Worm (Caenorhabditis elegans) whole organism, L4 larva: Measurements from ENCODE around the gene Y54F10BM.3.
"Not testable (repeated sequence)": the region's sequence is repeated elsewhere in the genome, so short reads cannot be mapped to it uniquely, and the experiment has no call there.

Experiments
- ama-1 ChIP-seq: fragments of 150-350 bp; optimal IDR thresholded peaks from 2 replicates; lab custom pipeline; 2014; ENCODE audit warnings: inconsistent platforms, mixed read lengths
- dpl-1 ChIP-seq: fragments of 150-350 bp; optimal IDR thresholded peaks from 2 replicates; lab custom pipeline; 2014; ENCODE audit warnings: missing biosample characterization, missing genetic modification reagents, missing genetic modification characterization
- egl-27 ChIP-seq: sonication (generic microtip); optimal IDR thresholded peaks from 3 replicates; lab custom pipeline; 2017; ENCODE audit warnings: missing biosample characterization, missing genetic modification reagents, missing genetic modification characterization
- fos-1 ChIP-seq: fragments of 150-350 bp; optimal IDR thresholded peaks from 2 replicates; lab custom pipeline; 2014; ENCODE audit warnings: missing biosample characterization, missing genetic modification characterization
- lin-29 ChIP-seq: fragments of 200-800 bp; sonication (Bioruptor generic); IDR thresholded peaks from 2 replicates; pipeline ENCODE4 v1.3.6; 2022; ENCODE audit warnings: missing genetic modification reagents, missing genetic modification characterization, missing compliant biosample characterization
- nhr-237 ChIP-seq: sonication (generic microtip); optimal IDR thresholded peaks from 2 replicates; lab custom pipeline; 2017; ENCODE audit warnings: missing biosample characterization, missing genetic modification characterization
- nhr-25 ChIP-seq: sonication (generic microtip); optimal IDR thresholded peaks from 2 replicates; lab custom pipeline; 2017; ENCODE audit warnings: missing genetic modification characterization, mild to moderate bottlenecking, missing compliant biosample characterization, antibody characterized with exemption, moderate library complexity, borderline replicate concordance; ENCODE audit not compliant: insufficient read depth
- pqm-1 ChIP-seq: sonication (generic microtip); optimal IDR thresholded peaks from 2 replicates; lab custom pipeline; 2017; ENCODE audit warnings: missing biosample characterization, missing genetic modification characterization
- unc-39 ChIP-seq: sonication (generic microtip); optimal IDR thresholded peaks from 2 replicates; lab custom pipeline; 2017; ENCODE audit warnings: missing biosample characterization, missing genetic modification characterization
- zag-1 ChIP-seq: fragments of 150-350 bp; optimal IDR thresholded peaks from 2 replicates; lab custom pipeline; 2014; ENCODE audit warnings: missing biosample characterization, missing genetic modification characterization

DNA sequence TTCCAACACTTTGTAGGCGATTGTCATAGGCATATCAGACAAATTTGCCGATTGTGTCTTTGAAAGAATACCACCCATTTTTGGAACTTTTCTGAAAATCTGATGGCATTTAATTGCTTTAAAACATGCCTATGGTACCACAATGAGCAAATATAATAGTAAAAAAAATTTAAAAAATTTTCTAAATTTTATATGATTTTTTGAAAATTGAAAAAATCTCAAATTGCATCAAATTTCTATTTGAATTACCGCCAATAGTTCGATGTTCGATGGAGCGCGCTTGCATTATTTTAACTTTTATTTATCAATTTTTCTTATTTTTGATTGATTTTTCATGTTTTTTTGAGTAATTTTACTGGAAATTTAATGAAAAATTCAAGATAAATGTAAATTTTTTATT lies 20.5 kb upstream of the Y54F10BM.3 start, which contains the start of gene fbxa-42:
- not testable (repeated sequence) for TF ChIP-seq egl-27; nhr-237 (tag; lab: Kevin White, UChicago); zag-1 (tag; lab: Kevin White, UChicago); unc-39 (tag; lab: Kevin White, UChicago); fos-1 (tag; lab: Kevin White, UChicago); dpl-1 (GFP tag; lab: Kevin White, UChicago); lin-29; ama-1 (lab: Kevin White, UChicago); nhr-25; pqm-1
